Fruit fly (Drosophila melanogaster): ENCODE results near the gene sov.

Gene sov

DNA sequence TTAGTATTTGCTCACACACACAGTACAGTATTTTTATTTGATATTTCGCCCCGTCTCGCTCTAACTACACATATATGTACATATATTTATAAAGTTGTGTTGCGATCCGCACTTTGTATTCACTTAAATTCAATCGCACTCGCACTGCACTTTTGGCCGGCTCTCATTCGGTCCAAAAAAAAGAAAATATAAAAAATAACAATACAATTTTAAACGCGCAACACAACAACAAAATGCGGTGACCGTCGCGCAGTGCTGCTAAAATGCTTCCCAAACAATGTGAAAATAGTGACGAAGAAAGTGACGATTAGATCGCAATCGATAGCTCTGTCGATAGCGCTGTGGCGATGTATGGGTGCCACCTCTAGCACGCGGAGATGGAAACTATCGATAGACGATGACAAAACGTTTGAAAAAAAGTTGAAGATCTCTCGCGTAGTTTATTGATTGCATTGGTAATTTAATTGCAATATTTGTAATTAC is 47.2 kb downstream of the sov start, which contains the start of the genes C3G and pod1 (continued):
- TF ChIP-seq CG14860 (GFP tag; IDR thresholded peaks at IDR 0.05; ENCODE audit: partially characterized antibody) (peak; percentile 97), hb (GFP tag; IDR thresholded peaks at IDR 0.05; ENCODE audit: partially characterized antibody) (peak; percentile 98), Bdp1 (GFP tag; optimal IDR thresholded peaks at IDR 0.05) (peak; percentile 46), ssp (GFP tag; IDR thresholded peaks at IDR 0.05) (peak; percentile 43; the same call in 1 of the 2 replicates), Atf3 (GFP tag; optimal IDR thresholded peaks at IDR 0.05) (no peak), nmo (GFP tag; optimal IDR thresholded peaks at IDR 0.05) (peak; percentile 60), TFAM (GFP tag; optimal IDR thresholded peaks at IDR 0.05) (no peak), Mrtf (GFP tag; IDR thresholded peaks at IDR 0.05) (no peak), yki (optimal IDR thresholded peaks at IDR 0.05) (no peak), nau (GFP tag; optimal IDR thresholded peaks at IDR 0.05) (no peak), GATAe (GFP tag; conservative IDR thresholded peaks at IDR 0.05) (no peak), CG2875 (GFP tag; optimal IDR thresholded peaks at IDR 0.05) (no peak), CG7271 (tag; optimal IDR thresholded peaks at IDR 0.05) (no peak), CG8388 (GFP tag; optimal IDR thresholded peaks at IDR 0.05) (no peak), Ravus (GFP tag; IDR thresholded peaks at IDR 0.05) (no peak), ci (GFP tag; IDR thresholded peaks at IDR 0.05) (no peak), lbe (GFP tag; optimal IDR thresholded peaks at IDR 0.05) (peak; percentile 32), vvl (GFP tag; IDR thresholded peaks at IDR 0.05) (peak; percentile 56; the same call in 1 of the 2 replicates), Neu2 (GFP tag; optimal IDR thresholded peaks at IDR 0.05; ENCODE audit: borderline replicate concordance) (no peak), dati (GFP tag; IDR thresholded peaks at IDR 0.05) (no peak), CG3407 (GFP tag; optimal IDR thresholded peaks at IDR 0.05) (no peak), CG10274 (GFP tag; optimal IDR thresholded peaks at IDR 0.05) (no peak), sug (tag; optimal IDR thresholded peaks at IDR 0.05) (peak; percentile 58), Fer1 (GFP tag; optimal IDR thresholded peaks at IDR 0.05) (peak; percentile 15), zen (tag; optimal IDR thresholded peaks at IDR 0.05) (no peak), Six4 (GFP tag; optimal IDR thresholded peaks at IDR 0.05) (no peak), CG13123 (GFP tag; optimal IDR thresholded peaks at IDR 0.05) (no peak), MBD-R2 (GFP tag; IDR thresholded peaks at IDR 0.05) (peak; percentile 69), al (GFP tag; IDR thresholded peaks at IDR 0.05) (0 out of 2 replicates have a peak, but pooled peaks have one; percentile 14), Awh (GFP tag; IDR thresholded peaks at IDR 0.05) (no peak), CG42726 (GFP tag; IDR thresholded peaks at IDR 0.05; ENCODE audit: partially characterized antibody) (peak; percentile 99), hbn (GFP tag; IDR thresholded peaks at IDR 0.05; ENCODE audit: partially characterized antibody) (peak; percentile 97), CG12236 (GFP tag; optimal IDR thresholded peaks at IDR 0.05) (no peak), crol (GFP tag; IDR thresholded peaks at IDR 0.05) (no peak), CG4707 (GFP tag; optimal IDR thresholded peaks at IDR 0.05) (no peak), CG6254 (GFP tag; optimal IDR thresholded peaks at IDR 0.05) (no peak), Rfx (GFP tag; IDR thresholded peaks at IDR 0.05) (peak; percentile 62)

DNA sequence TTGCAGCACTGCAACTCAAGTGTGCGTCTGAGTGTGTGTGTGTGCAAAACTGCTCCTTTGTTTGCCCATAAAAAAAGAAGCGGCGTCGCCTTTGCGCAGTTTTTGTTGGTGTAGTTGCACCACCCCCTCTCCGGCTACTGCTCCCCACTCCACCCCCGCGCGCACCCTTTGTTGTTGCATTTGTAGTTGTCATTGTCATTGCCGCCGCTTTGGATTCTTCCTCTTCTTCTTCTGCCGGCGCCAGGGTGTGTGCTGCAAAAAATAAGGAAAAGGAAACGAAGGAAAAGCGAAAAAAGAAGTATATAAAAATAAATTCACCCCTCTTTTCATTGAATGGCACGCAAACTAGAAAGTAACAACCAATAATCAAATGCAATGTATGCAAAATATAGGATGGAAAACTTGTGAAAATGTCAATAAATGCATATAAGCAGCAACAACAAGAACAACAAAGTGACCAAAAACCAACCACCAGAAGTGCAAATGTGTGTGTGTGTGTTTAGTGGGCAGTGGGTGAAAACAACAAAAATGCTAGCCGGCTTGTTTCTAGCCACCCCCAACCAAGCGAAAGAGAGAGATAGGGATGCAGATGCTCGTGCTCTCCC is 47.9 kb downstream of the sov start:
- TF ChIP-seq pros (GFP tag; optimal IDR thresholded peaks at IDR 0.05) (peak; percentile 48), Ets65A (GFP tag) (peak; percentile 70), nom (GFP tag; optimal IDR thresholded peaks at IDR 0.05) (peak; percentile 47), crol (GFP tag; IDR thresholded peaks at IDR 0.05) (peak; percentile 41; the same call in 1 of the 2 replicates), CTCF (GFP tag; optimal IDR thresholded peaks at IDR 0.05) (no peak), CG17385 (GFP tag; optimal IDR thresholded peaks at IDR 0.05) (peak; percentile 89), kni (GFP tag; optimal IDR thresholded peaks at IDR 0.05) (peak; percentile 1), sisA (GFP tag; IDR thresholded peaks at IDR 0.05) (no peak), sc (optimal IDR thresholded peaks at IDR 0.05) (no peak), sc (GFP tag; optimal IDR thresholded peaks at IDR 0.05) (no peak), nerfin-1 (tag; optimal IDR thresholded peaks at IDR 0.05) (no peak), CG34422 (GFP tag; IDR thresholded peaks at IDR 0.05) (peak; percentile 9; the same call in 1 of the 3 replicates), kah (GFP tag; optimal IDR thresholded peaks at IDR 0.05) (peak; percentile 0), CG4360 (GFP tag; IDR thresholded peaks at IDR 0.05) (peak; percentile 73), Drgx (GFP tag; IDR thresholded peaks at IDR 0.05) (peak; percentile 15; the same call in 1 of the 2 replicates)
